Worm (Caenorhabditis elegans) whole organism, L2 larva: ENCODE results near the gene C35D10.8.

Source experiments
- sma-3 ChIP-seq: sonication (generic microtip); optimal IDR thresholded peaks from 2 replicates; lab custom pipeline; 2016; ENCODE audit warnings: missing genetic modification reagents, missing genetic modification characterization, missing compliant biosample characterization
- ztf-11 ChIP-seq: sonication (generic microtip); optimal IDR thresholded peaks from 2 replicates; lab custom pipeline; 2017; ENCODE audit warnings: missing biosample characterization, missing genetic modification characterization

DNA sequence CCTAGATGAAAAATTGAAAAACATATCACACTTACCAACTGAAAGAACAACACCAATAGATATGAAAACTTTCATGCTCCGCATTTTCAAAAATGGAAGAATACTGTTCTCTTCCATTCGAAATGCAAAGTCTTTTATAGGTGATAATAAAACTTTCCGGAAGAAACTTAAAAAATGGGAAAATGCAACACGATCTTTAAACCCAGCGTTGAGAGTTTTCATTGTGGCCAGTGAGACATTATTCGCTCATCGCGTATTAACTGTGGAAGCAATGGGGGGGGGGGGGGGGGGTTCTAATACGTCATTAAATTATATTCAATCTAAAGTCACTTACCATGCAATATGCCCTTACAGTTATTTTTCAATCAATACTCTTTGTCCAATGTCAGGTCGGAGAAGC lies 10.7 kb upstream of the C35D10.8 start, which contains the start of the genes clec-157 and fkh-5:
- TF ChIP-seq ztf-11 (no peak), sma-3 (no peak)
